Fruit fly (Drosophila melanogaster) whole organism, prepupa: ENCODE results near the gene CG17786.

Source experiments
- CG11902 ChIP-seq: fragments of 200-800 bp; sonication (Bioruptor generic); optimal IDR thresholded peaks from 3 replicates; lab custom pipeline; 2016; ENCODE audit warnings: missing biosample characterization, missing genetic modification characterization
- CG4318 ChIP-seq: fragments of 200-800 bp; sonication (Bioruptor generic); optimal IDR thresholded peaks from 3 replicates; lab custom pipeline; 2017; ENCODE audit warnings: missing biosample characterization, mild to moderate bottlenecking, missing genetic modification characterization
- CG8119 ChIP-seq: fragments of 200-800 bp; sonication (Bioruptor generic); IDR thresholded peaks from 3 replicates; pipeline ENCODE4 v1.3.6; 2022; ENCODE audit warnings: missing biosample characterization, missing genetic modification characterization
- CG9139 ChIP-seq: fragments of 200-800 bp; sonication (Bioruptor generic); optimal IDR thresholded peaks from 3 replicates; lab custom pipeline; 2017; ENCODE audit warnings: missing biosample characterization, mild to moderate bottlenecking, missing genetic modification characterization
- Eip78C ChIP-seq: fragments of 200-800 bp; sonication (Bioruptor generic); peaks from one replicate; lab custom pipeline; 2016; ENCODE audit warnings: missing biosample characterization, missing genetic modification characterization
- Eip93F ChIP-seq: fragments of 200-800 bp; sonication (Bioruptor generic); optimal IDR thresholded peaks from 2 replicates; lab custom pipeline; 2016; ENCODE audit warnings: missing biosample characterization, mild to moderate bottlenecking, missing genetic modification characterization
- Ets96B ChIP-seq: fragments of 200-800 bp; optimal IDR thresholded peaks from 2 replicates; lab custom pipeline; 2019; ENCODE audit warnings: missing biosample characterization, mild to moderate bottlenecking, missing genetic modification characterization, moderate library complexity
- Hr4 ChIP-seq: fragments of 200-800 bp; sonication (Bioruptor generic); optimal IDR thresholded peaks from 3 replicates; lab custom pipeline; 2016; ENCODE audit warnings: missing biosample characterization, missing genetic modification characterization
- Sox15 ChIP-seq: fragments of 200-800 bp; sonication (Bioruptor generic); optimal IDR thresholded peaks from 3 replicates; lab custom pipeline; 2016; ENCODE audit warnings: missing biosample characterization, missing genetic modification characterization
- acj6 ChIP-seq: fragments of 200-800 bp; sonication (Bioruptor generic); optimal IDR thresholded peaks from 3 replicates; lab custom pipeline; 2016; ENCODE audit warnings: missing biosample characterization, missing genetic modification characterization
- esn ChIP-seq: fragments of 200-800 bp; sonication (Bioruptor generic); optimal IDR thresholded peaks from 2 replicates; lab custom pipeline; 2016; ENCODE audit warnings: missing biosample characterization, mild to moderate bottlenecking, missing genetic modification characterization, moderate library complexity

DNA sequence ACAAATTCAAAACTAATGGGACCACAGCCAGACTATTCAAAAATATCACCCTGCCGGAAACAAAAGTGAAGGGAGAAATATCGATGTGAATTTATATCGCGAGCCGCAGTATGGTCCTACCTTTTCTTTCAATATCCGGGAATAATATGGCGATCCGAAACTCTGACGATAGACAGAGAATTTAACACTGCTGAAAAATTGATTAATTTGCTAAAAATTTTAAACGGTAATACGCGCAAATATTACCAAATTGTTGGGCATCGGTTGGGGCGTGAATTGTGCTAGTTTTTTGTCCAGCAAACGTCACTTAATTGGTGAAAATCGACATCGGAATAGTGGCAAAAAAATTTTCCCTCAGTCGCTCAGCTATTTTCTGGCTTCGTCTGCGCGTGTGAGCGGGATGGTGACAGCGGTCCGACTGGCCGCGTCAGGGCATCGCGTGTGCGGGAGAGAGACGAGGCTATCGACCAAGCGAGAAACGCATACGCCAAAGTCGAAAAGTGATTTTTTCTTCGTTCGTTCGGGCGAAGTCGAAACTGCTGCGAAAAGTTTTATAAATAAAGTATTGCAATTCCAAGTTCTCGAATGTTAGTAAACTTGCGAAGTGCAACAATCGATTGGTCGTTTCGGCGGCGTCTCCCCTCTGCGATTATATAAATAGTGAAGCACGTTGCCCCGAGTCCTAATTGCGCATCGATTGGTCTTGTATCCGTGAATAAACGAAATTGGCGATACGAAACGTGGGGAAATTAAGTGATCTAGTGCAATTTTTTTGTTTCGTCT is 12.1 kb upstream of the CG17786 start, which contains the start of gene mask:
- TF ChIP-seq esn (peak; percentile 86), CG11902 (GFP tag; lab: Kevin White, UChicago) (peak; percentile 48), Ets96B (tag; lab: Kevin White, UChicago) (peak; percentile 29), Eip93F (GFP tag; lab: Kevin White, UChicago) (no peak), CG8119 (GFP tag; lab: Robert Waterston, UW) (peak; percentile 27; the same call in 1 of the 3 replicates), Eip78C (GFP tag; lab: Kevin White, UChicago) (peak; percentile 89), Sox15 (GFP tag; lab: Kevin White, UChicago) (peak; percentile 15), CG9139 (GFP tag; lab: Kevin White, UChicago) (peak; percentile 76), CG4318 (GFP tag; lab: Kevin White, UChicago) (no peak), Hr4 (GFP tag; lab: Kevin White, UChicago) (no peak), acj6 (GFP tag; lab: Kevin White, UChicago) (peak; percentile 71)
